Worm (Caenorhabditis elegans) whole organism, L4 larva: ENCODE results near the gene bet-2.

Experiments
- D1046.2 ChIP-seq: fragments of 200-800 bp; sonication (Bioruptor generic); IDR thresholded peaks from 2 replicates; pipeline ENCODE4 v1.3.6; 2022; ENCODE audit warnings: missing genetic modification characterization, missing compliant biosample characterization
- F10B5.3 ChIP-seq: sonication (generic microtip); optimal IDR thresholded peaks from 2 replicates; lab custom pipeline; 2016; ENCODE audit warnings: mild to moderate bottlenecking, missing genetic modification characterization, missing compliant biosample characterization
- F49E8.2 ChIP-seq: sonication (generic microtip); optimal IDR thresholded peaks from 2 replicates; lab custom pipeline; 2016; ENCODE audit warnings: missing compliant biosample characterization, mild to moderate bottlenecking, missing genetic modification characterization, borderline replicate concordance
- Y5F2A.4 ChIP-seq: fragments of 200-800 bp; sonication (Bioruptor generic); optimal IDR thresholded peaks from 2 replicates; lab custom pipeline; 2018; ENCODE audit warnings: mild to moderate bottlenecking, missing genetic modification characterization, missing compliant biosample characterization
- aha-1 ChIP-seq: fragments of 150-350 bp; peaks from one replicate; lab custom pipeline; 2014; ENCODE audit warnings: missing biosample characterization, missing genetic modification characterization
- cey-2 ChIP-seq: sonication (generic microtip); optimal IDR thresholded peaks from 3 replicates; lab custom pipeline; 2017; ENCODE audit warnings: missing genetic modification characterization, mild to moderate bottlenecking, missing compliant biosample characterization, antibody characterized with exemption, borderline replicate concordance; ENCODE audit not compliant: insufficient read depth
- ctbp-1 ChIP-seq: fragments of 200-800 bp; sonication (Bioruptor generic); IDR thresholded peaks from 2 replicates; pipeline ENCODE4 v1.3.6; 2022; ENCODE audit warnings: missing genetic modification reagents, missing genetic modification characterization, missing compliant biosample characterization
- daf-16 ChIP-seq, 3 experiments: sonication (generic microtip); optimal IDR thresholded peaks; 2 replicates each; lab custom pipeline; 2016 to 2017; ENCODE audit warnings: missing genetic modification characterization in 3 of 3, missing genetic modification reagents in 3 of 3, mild to moderate bottlenecking in 2 of 3, missing compliant biosample characterization in 2 of 3, missing biosample characterization in 1 of 3, moderate library complexity in 1 of 3
- daf-8 ChIP-seq: fragments of 200-800 bp; sonication (Bioruptor generic); IDR thresholded peaks from 2 replicates; pipeline ENCODE4 v1.3.6; 2022; ENCODE audit warnings: missing genetic modification characterization, missing compliant biosample characterization
- dmd-8 ChIP-seq: fragments of 200-800 bp; sonication (Bioruptor generic); IDR thresholded peaks from 2 replicates; pipeline ENCODE4 v1.3.6; 2022; ENCODE audit warnings: missing genetic modification characterization, missing compliant biosample characterization
- dve-1 ChIP-seq: sonication (generic microtip); optimal IDR thresholded peaks from 2 replicates; lab custom pipeline; 2017; ENCODE audit warnings: antibody characterized with exemption, mild to moderate bottlenecking, missing genetic modification characterization, missing compliant biosample characterization; ENCODE audit not compliant: insufficient read depth
- fkh-10 ChIP-seq: fragments of 150-350 bp; optimal IDR thresholded peaks from 2 replicates; lab custom pipeline; 2014; ENCODE audit warnings: missing biosample characterization, missing genetic modification reagents, missing genetic modification characterization
- hlh-11 ChIP-seq: fragments of 200-800 bp; sonication (Bioruptor generic); optimal IDR thresholded peaks from 2 replicates; lab custom pipeline; 2018; ENCODE audit warnings: mild to moderate bottlenecking, missing genetic modification characterization, missing compliant biosample characterization
- hlh-30 ChIP-seq: sonication (generic microtip); optimal IDR thresholded peaks from 2 replicates; lab custom pipeline; 2017; ENCODE audit warnings: antibody characterized with exemption, mild to moderate bottlenecking, missing genetic modification characterization, missing compliant biosample characterization; ENCODE audit not compliant: insufficient read depth
- lin-38 ChIP-seq: fragments of 200-800 bp; sonication (Bioruptor generic); IDR thresholded peaks from 2 replicates; pipeline ENCODE4 v1.3.6; 2022; ENCODE audit warnings: missing genetic modification reagents, missing genetic modification characterization, missing compliant biosample characterization
- lir-3 ChIP-seq: sonication (generic microtip); optimal IDR thresholded peaks from 2 replicates; lab custom pipeline; 2016; ENCODE audit warnings: mild to moderate bottlenecking, missing genetic modification characterization, missing compliant biosample characterization
- madf-5 ChIP-seq, 2 experiments: fragments of 200-800 bp; sonication (Bioruptor generic); IDR thresholded peaks; 2 replicates each; pipeline ENCODE4 v1.3.6; 2022; ENCODE audit warnings: missing compliant biosample characterization in 2 of 2, missing genetic modification characterization in 2 of 2
- madf-9 ChIP-seq: fragments of 200-800 bp; sonication (Bioruptor generic); conservative IDR thresholded peaks from 2 replicates; pipeline ENCODE4 v1.3.6; 2022; ENCODE audit warnings: missing genetic modification reagents, missing genetic modification characterization, missing compliant biosample characterization
- mep-1 ChIP-seq: fragments of 150-350 bp; sonication (generic microtip); optimal IDR thresholded peaks from 3 replicates; lab custom pipeline; 2014; ENCODE audit warnings: missing biosample characterization, missing genetic modification characterization
- mxl-2 ChIP-seq: fragments of 200-800 bp; sonication (Bioruptor generic); conservative IDR thresholded peaks from 2 replicates; pipeline ENCODE4 v1.3.6; 2022; ENCODE audit warnings: missing genetic modification reagents, missing genetic modification characterization, missing compliant biosample characterization
- nhr-28 ChIP-seq: fragments of 150-350 bp; optimal IDR thresholded peaks from 2 replicates; lab custom pipeline; 2014; ENCODE audit warnings: missing biosample characterization, missing genetic modification characterization
- php-3 ChIP-seq: fragments of 200-800 bp; sonication (Bioruptor generic); IDR thresholded peaks from 2 replicates; pipeline ENCODE4 v1.3.6; 2022; ENCODE audit warnings: missing genetic modification reagents, missing genetic modification characterization, missing compliant biosample characterization
- pqm-1 ChIP-seq: sonication (generic microtip); optimal IDR thresholded peaks from 2 replicates; lab custom pipeline; 2017; ENCODE audit warnings: missing biosample characterization, missing genetic modification characterization
- saeg-2 ChIP-seq: fragments of 200-800 bp; sonication (Bioruptor generic); IDR thresholded peaks from 2 replicates; pipeline ENCODE4 v1.3.6; 2022; ENCODE audit warnings: missing genetic modification reagents, missing genetic modification characterization, missing compliant biosample characterization
- set-16 ChIP-seq: fragments of 200-800 bp; sonication (Bioruptor generic); IDR thresholded peaks from 2 replicates; pipeline ENCODE4 v1.3.6; 2022; ENCODE audit warnings: missing genetic modification reagents, missing genetic modification characterization, missing compliant biosample characterization
- unc-130 ChIP-seq: sonication (generic microtip); optimal IDR thresholded peaks from 2 replicates; lab custom pipeline; 2016; ENCODE audit warnings: missing genetic modification reagents, missing genetic modification characterization, missing compliant biosample characterization
- unc-62 ChIP-seq, 3 experiments: fragments of 150-350 bp in 1 of 3; sonication (generic microtip); optimal IDR thresholded peaks in 2 of 3; peaks in 1 of 3; 1 replicate in 1 of 3; 2 replicates in 2 of 3; lab custom pipeline; 2014 to 2017; ENCODE audit warnings: missing biosample characterization in 3 of 3, missing genetic modification characterization in 3 of 3, missing genetic modification reagents in 3 of 3, missing genotype in 1 of 3
- zag-1 ChIP-seq: fragments of 150-350 bp; optimal IDR thresholded peaks from 2 replicates; lab custom pipeline; 2014; ENCODE audit warnings: missing biosample characterization, missing genetic modification characterization
- zip-2 ChIP-seq: fragments of 150-350 bp; optimal IDR thresholded peaks from 2 replicates; lab custom pipeline; 2014; ENCODE audit warnings: missing biosample characterization, missing genetic modification characterization

bet-2 gene

DNA sequence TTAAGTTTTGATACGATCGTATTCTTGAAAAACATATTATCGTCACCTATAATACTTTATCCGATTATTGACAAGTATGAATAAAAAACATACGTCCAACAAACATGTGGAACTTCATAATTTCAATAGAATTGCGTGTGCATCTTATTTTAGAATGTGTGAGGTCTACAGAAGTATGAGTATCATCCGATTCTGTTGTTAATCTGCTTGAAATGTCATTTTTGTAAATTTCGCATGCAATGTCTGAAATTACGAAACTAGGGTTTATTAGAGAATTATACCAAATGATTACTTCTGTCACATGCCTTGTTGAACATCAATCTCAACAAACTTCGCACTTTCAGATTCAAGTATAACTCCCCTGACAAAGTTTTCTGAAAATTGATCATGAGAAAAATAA lies 27.3 kb upstream of the bet-2 start:
- TF ChIP-seq unc-62 (GFP tag; optimal IDR thresholded peaks at IDR 0.05 in 1 of 2; lab: Kevin White, UChicago) (peak in 1 of 2 experiments; percentile 93), unc-62 (tag; optimal IDR thresholded peaks at IDR 0.05; lab: Kevin White, UChicago) (no peak), Y5F2A.4 (GFP tag; lab: Kevin White, UChicago) (no peak)

DNA sequence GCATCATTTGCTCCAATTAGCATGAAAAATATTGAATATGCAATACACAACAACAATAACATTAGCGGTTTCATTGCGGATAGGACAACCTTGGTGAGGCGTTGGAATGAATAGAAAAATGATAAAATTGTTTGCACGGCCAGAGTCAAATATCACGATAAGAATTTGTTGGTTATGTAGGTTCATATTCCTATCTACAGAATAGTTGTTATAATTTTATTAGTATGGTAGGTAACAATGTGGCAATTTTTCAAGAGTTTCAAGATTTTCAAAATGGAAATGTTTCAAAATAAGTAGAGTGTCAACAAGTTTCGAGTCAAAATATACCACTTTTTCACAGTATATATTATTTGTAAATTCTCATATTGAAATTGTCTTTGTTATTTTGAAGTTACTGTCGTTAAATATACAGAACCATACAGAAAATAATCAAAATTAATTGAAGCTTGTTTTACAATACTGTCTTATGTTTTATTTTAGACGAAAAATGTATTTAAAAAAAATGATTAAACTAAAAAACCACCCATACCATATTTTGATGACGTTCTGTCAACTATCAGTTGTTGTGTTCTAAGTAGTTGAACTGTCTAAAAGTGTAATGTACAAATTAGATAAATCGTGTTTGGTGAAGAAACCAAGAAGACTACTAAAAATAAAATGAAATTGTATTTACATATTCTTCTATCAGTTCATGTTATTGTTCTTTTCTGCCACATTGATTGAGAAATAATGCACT lies 26.6 kb upstream of the bet-2 start, which contains the start of the genes F59F5.3 and F59F5.4:
F59F5.3 (minus strand) TSS at position 101 of the 736 bp plus-strand sequence.
F59F5.4 (plus strand) TSS at position 686 of the 736 bp plus-strand sequence.
- TF ChIP-seq dve-1 (peak; percentile 25), F10B5.3 (tag; lab: Kevin White, UChicago) (no peak), pqm-1 (tag; lab: Kevin White, UChicago) (peak; percentile 42), nhr-28 (peak; percentile 6), daf-16 (GFP tag; optimal IDR thresholded peaks at IDR 0.05; lab: Kevin White, UChicago) (no peak), daf-16 (tag; optimal IDR thresholded peaks at IDR 0.05; lab: Kevin White, UChicago) (peak; percentile 75), aha-1 (tag; lab: Kevin White, UChicago) (no peak)

DNA sequence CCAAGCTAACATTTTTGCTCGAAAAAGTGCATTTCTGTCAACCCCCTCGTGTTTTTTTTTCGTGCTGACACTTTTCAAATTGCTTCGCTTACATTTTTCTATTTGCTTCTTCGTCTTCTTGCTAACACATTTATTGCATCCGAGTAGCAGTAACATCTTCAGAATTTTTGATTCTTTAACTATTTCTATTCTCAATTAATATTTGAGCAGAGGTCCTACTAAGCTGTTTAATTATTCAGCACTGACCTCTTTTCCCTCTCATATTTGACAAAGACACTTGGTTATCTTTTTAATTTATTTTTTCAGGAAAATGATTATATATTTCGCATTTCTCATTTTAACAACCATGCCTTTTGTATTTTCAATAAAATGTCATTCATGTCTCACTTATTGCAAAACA lies 23.4 kb upstream of the bet-2 start, which contains the start of gene F59F5.5:
F59F5.5 (plus strand) TSS at position 301 of the 400 bp plus-strand sequence.
- TF ChIP-seq zag-1 (tag; lab: Kevin White, UChicago) (no peak), F49E8.2 (tag; lab: Kevin White, UChicago) (no peak), set-16 (GFP tag; lab: Robert Waterston, UW) (no peak), saeg-2 (no peak), fkh-10 (no peak), mxl-2 (GFP tag; lab: Robert Waterston, UW) (no peak), mep-1 (tag; lab: Kevin White, UChicago) (no peak), daf-8 (GFP tag; lab: Robert Waterston, UW) (no peak)

DNA sequence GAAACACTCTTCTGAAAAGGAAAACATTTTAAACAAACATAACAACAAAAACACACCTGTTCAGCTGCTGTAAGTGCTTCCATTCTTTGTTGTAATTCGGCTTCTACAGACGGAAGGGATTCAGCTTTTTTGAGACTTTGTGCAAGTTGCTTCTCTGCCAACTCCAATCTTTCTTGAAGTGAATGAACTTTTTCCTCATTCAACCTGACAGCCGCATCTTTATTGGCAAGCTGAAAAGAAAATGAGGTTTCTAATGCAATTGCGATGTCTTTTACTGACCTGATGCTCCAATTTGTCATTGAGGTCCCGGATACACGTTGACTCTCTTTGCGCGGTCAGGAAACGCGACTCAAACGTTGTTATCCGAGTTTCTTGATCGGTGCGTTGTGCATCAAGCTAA lies 16.0 kb upstream of the bet-2 start:
- TF ChIP-seq zip-2 (tag; lab: Kevin White, UChicago) (no peak), unc-62 (GFP tag; optimal IDR thresholded peaks at IDR 0.05 in 1 of 2; lab: Kevin White, UChicago) (peak in 1 of 2 experiments; percentile 95), unc-62 (tag; optimal IDR thresholded peaks at IDR 0.05; lab: Kevin White, UChicago) (no peak), lin-38 (GFP tag; lab: Robert Waterston, UW) (no peak), hlh-30 (tag; lab: Kevin White, UChicago) (no peak), hlh-11 (tag; lab: Kevin White, UChicago) (no peak), madf-9 (GFP tag; lab: Robert Waterston, UW) (no peak), php-3 (GFP tag; lab: Robert Waterston, UW) (no peak), ctbp-1 (GFP tag; lab: Robert Waterston, UW) (0 out of 2 replicates have a peak, but pooled peaks have one; percentile 18), D1046.2 (GFP tag; lab: Robert Waterston, UW) (no peak), unc-130 (GFP tag; lab: Kevin White, UChicago) (no peak), cey-2 (tag; lab: Kevin White, UChicago) (no peak), dmd-8 (no peak), mep-1 (tag; lab: Kevin White, UChicago) (no peak), madf-5 (GFP tag; IDR thresholded peaks at IDR 0.05; lab: Robert Waterston, UW) (no peak), lir-3 (tag; lab: Kevin White, UChicago) (no peak)
